Worm (Caenorhabditis elegans) whole organism, dauer: ENCODE results near the gene cnc-3.

Experiments used
- unc-62 ChIP-seq: sonication (generic microtip); optimal IDR thresholded peaks from 2 replicates; lab custom pipeline; 2017; ENCODE audit warnings: missing biosample characterization, missing genetic modification reagents, missing genetic modification characterization

Gene cnc-3

ce11 chrV:1471078-1471969 is 23.5 kb downstream of the cnc-3 start:
- no peak for TF ChIP-seq unc-62 (GFP tag; lab: Kevin White, UChicago)

- no peak for TF ChIP-seq unc-62 (GFP tag; lab: Kevin White, UChicago)
Observed at ce11 chrV:1471977-1472376, 24.2 kb downstream of the cnc-3 start.

DNA sequence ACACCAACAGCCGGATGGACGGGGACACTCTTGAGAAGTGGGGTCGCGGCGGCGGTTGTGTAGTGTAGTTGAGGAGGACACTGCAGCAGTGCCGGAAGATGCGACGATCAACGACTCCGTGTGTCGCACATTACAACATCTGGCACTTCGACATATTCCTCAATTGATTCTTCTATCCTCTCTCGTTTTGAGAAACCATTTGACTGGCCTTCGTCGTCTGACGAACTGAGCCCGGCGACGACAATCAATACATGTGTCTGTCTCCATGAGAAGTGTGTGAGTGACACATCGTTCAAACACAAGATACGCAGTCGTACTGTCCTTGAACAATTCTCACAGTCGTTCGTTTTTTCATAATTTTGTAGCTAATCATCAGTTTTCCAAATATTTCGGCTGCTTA is 24.8 kb downstream of the cnc-3 start:
- no peak for TF ChIP-seq unc-62 (GFP tag; lab: Kevin White, UChicago)

DNA sequence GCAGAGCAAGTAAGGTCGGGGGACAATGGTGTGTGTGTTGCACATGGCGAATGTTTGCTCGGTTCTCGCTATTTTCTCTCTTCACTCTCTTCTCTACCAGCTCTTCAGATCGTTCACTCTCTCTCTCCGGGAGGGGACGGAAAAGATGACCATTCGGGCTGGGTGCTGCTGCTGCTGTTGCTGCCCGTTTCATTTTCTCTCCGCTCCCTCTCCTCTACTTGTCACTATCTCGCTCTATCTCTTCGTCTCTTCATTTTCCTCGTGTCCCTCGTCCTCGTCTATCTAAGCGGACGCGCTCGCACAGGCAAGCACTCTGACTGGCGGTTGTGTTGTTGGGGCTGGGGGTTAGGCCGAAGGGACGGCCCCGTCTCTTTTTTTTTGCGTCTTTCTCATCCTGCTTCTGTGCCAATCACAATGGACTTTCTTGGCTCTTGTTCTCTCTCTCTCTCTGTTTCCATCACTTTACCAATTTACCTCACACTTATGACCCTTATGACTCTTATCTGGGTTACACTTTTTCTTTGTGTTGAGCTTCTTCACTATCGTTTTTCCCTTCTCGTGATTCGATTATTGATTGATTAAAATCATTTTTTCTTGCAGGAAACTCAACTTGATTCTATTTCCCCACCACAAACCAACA is 26.8 kb downstream of the cnc-3 start, which contains the start of the genes F53E2.2 and unc-60:
TSS of gene F53E2.2 (plus strand) at position 601 of the 640 bp plus-strand sequence.
TSS of gene unc-60 (plus strand) at position 601 of the 640 bp plus-strand sequence.
- TF ChIP-seq unc-62 (GFP tag; lab: Kevin White, UChicago): no peak

DNA sequence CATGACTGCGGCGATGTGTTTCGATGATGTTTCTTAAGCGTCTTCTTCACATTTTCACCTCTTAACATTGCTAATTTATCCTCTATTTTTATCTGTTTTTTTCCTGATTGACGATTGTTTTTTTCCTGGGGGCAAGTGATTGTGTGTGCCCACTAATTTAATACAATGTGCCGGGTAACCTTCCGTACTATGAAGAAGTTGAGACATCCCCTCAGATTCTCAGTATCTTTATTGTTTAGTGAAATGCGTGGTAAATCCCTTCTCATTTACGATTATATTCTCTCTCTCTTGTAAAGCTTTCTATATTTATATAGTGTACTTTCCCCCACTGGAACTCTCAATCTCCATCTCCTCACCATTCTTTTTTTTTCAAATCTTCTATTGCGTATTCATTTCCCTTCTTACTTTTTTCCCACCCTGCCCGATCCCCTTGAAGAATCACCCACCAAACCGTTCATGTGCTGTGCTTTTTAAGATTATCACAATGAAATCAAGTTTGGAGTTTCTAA is 28.5 kb downstream of the cnc-3 start:
- no peak for TF ChIP-seq unc-62 (GFP tag; lab: Kevin White, UChicago)

DNA sequence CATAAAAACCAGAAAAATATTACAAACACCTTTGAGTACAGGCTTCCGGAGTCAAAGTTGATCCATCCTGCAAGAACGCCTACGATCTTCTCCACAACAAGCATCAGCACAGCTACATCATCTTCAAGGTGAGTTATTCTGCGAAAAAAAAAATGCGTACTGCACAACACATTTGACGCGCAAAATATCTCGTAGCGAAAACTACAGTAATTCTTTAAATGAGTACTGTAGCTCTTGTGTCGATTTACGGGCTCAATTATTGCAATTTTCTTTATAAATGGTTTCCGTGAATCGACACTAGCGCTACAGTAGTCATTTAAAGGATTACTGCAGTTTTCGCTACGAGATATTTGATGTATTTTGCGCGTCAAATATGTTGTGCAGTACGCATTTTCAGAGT is 29.0 kb downstream of the cnc-3 start:
- no peak for TF ChIP-seq unc-62 (GFP tag; lab: Kevin White, UChicago)

ce11 chrV:1480841-1481240 is 33.0 kb downstream of the cnc-3 start:
- TF ChIP-seq unc-62 (GFP tag; lab: Kevin White, UChicago): no peak

DNA sequence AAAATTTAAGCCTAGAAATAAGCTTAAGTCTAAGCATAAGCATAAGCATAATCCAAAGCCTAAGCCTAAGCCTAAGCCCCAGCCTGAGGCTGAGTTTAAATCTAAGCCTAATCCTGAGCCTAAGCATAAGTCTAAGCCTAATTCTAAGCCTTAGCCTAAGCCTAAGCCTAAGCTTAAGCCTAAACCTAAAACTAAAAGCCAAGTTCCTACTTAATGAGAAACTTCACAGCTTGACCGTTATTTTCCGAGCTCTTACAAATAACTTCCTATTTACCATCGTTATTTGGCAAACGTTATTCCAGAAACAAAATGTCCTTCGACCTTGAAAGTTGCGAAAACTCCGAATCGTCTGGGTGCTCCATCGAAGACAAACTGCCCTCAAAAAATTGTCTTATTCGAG is 33.9 kb downstream of the cnc-3 start, which contains the start of gene C38C3.4:
TSS of gene C38C3.4 (plus strand) at position 301 of the 400 bp plus-strand sequence.
- no peak for TF ChIP-seq unc-62 (GFP tag; lab: Kevin White, UChicago)

ce11 chrV:1486031-1486430 is 38.2 kb downstream of the cnc-3 start:
- TF ChIP-seq unc-62 (GFP tag; lab: Kevin White, UChicago): no peak

DNA sequence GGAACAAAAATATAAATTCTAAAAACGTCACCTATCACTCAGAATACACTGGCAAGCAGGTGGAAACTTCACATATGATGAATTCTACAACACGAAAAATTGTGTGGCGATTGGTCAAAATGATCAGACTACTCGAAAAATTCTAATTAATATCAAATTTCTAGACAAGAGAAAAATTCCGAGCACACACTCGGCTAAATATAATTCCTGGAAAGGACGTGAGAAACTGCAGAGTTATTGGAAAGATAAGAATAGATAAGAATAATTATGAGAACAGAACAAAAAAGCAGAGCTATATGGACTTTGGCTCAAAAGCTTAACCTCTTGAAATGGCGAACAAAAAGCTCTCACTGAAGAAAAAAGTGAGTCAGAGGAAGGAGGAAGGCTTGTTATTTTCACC is 39.5 kb downstream of the cnc-3 start:
- TF ChIP-seq unc-62 (GFP tag; lab: Kevin White, UChicago): no peak

DNA sequence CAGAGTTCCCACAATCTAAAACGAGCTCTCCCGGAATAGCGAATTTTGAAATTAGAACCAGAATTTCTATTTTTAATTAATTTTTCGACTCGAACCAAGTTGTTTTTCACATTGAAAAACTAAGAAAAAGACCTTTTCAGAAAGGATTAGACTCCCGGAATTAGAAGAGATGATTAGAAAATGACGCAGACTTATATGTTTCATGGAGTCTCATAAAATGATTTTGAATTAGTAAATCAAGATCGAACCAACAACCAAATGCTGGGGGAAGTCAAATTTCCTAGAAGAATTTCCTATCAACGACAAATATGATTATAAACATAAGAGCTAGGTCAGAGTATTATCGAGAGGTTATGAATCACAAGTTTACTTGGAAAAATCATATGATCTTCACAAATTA is 40.8 kb downstream of the cnc-3 start:
- TF ChIP-seq unc-62 (GFP tag; lab: Kevin White, UChicago): no peak

DNA sequence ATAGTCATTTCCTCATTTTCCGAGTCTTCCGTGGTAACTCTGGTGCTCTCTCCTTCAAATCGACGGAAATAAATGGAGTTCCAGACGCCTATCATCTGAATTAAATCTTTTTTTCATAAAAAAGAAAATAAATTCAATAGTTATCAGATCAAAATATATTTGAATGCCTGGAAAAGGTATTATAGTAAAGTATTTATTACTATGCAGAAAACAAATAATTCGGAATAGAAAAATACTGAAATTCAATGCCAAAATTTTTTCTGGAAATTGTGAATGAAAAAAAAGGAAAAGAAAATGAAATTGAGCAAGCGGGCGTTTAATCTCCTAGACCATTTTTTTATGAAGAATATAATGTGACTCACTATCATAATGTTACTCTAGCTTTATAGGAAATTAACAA is 43.7 kb downstream of the cnc-3 start, which contains the start of gene C38C3.6:
TSS of gene C38C3.6 (minus strand) at position 101 of the 400 bp plus-strand sequence.
- no peak for TF ChIP-seq unc-62 (GFP tag; lab: Kevin White, UChicago)

DNA sequence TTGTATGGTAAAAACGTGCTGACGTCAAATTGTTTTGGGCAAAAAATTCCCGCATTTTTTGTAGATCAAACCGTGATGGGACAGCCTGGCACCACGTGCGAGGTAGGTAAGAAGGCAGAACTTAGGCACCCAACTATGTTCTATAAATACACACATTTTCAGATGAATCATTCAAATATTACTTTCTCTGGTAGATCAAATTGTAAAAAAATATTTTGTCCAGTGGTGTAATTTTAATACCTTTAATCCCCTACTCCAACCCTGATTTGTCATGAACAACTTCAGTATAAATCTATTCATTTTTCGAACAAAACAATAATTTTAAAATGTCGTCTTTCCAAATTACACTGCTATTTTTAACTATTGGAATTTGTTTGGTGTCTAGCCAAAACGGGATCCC is 46.7 kb downstream of the cnc-3 start, which contains the start of gene spig-7:
TSS of gene spig-7 (plus strand) at position 301 of the 400 bp plus-strand sequence.
- no peak for TF ChIP-seq unc-62 (GFP tag; lab: Kevin White, UChicago)

ce11 chrV:1495334-1495733 is 47.5 kb downstream of the cnc-3 start, which contains the start of gene C38C3.3:
Gene C38C3.3 (plus strand): TSS chrV:1495634.
- no peak for TF ChIP-seq unc-62 (GFP tag; lab: Kevin White, UChicago)

ce11 chrV:1495752-1496151 is 47.9 kb downstream of the cnc-3 start:
- TF ChIP-seq unc-62 (GFP tag; lab: Kevin White, UChicago): no peak
